Worm (Caenorhabditis elegans) whole organism, late embryonic: ENCODE data around the gene cut-2.

ENCODE experiments used
- C38D4.7 ChIP-seq: fragments of 200-800 bp; sonication (Bioruptor generic); optimal IDR thresholded peaks from 2 replicates; lab custom pipeline; 2018; ENCODE audit warnings: mild to moderate bottlenecking, missing genetic modification characterization, moderate library complexity, missing compliant biosample characterization
- F13H6.1 ChIP-seq: sonication (generic microtip); optimal IDR thresholded peaks from 2 replicates; lab custom pipeline; 2016; ENCODE audit warnings: missing genetic modification characterization, missing compliant biosample characterization
- K02D7.2 ChIP-seq: sonication (generic microtip); optimal IDR thresholded peaks from 2 replicates; lab custom pipeline; 2017; ENCODE audit warnings: mild to moderate bottlenecking, missing genetic modification characterization, missing compliant biosample characterization
- T23F11.4 ChIP-seq: fragments of 200-800 bp; sonication (Bioruptor generic); optimal IDR thresholded peaks from 2 replicates; lab custom pipeline; 2018; ENCODE audit warnings: mild to moderate bottlenecking, missing genetic modification characterization, missing compliant biosample characterization
- ceh-14 ChIP-seq: sonication (generic microtip); optimal IDR thresholded peaks from 2 replicates; lab custom pipeline; 2016; ENCODE audit warnings: missing genotype, missing genetic modification characterization, missing compliant biosample characterization
- ceh-2 ChIP-seq: sonication (generic microtip); optimal IDR thresholded peaks from 2 replicates; lab custom pipeline; 2016; ENCODE audit warnings: missing genotype, missing genetic modification characterization, missing compliant biosample characterization
- ceh-22 ChIP-seq: sonication (generic microtip); optimal IDR thresholded peaks from 2 replicates; lab custom pipeline; 2017; ENCODE audit warnings: missing biosample characterization, missing genetic modification characterization
- ceh-24 ChIP-seq: sonication (generic microtip); optimal IDR thresholded peaks from 2 replicates; lab custom pipeline; 2016; ENCODE audit warnings: mild to moderate bottlenecking, missing genetic modification characterization, missing compliant biosample characterization
- ceh-31 ChIP-seq: sonication (generic microtip); optimal IDR thresholded peaks from 2 replicates; lab custom pipeline; 2016; ENCODE audit warnings: missing genetic modification characterization, missing compliant biosample characterization
- ceh-34 ChIP-seq: sonication (generic microtip); optimal IDR thresholded peaks from 2 replicates; lab custom pipeline; 2016; ENCODE audit warnings: mild to moderate bottlenecking, missing genetic modification characterization, missing compliant biosample characterization
- ceh-48 ChIP-seq: sonication (generic microtip); optimal IDR thresholded peaks from 2 replicates; lab custom pipeline; 2016; ENCODE audit warnings: missing genetic modification characterization, inconsistent platforms, missing compliant biosample characterization
- che-1 ChIP-seq: sonication (generic microtip); optimal IDR thresholded peaks from 2 replicates; lab custom pipeline; 2016; ENCODE audit warnings: mild to moderate bottlenecking, missing genetic modification characterization, missing compliant biosample characterization
- dmd-4 ChIP-seq: sonication (generic microtip); optimal IDR thresholded peaks from 2 replicates; lab custom pipeline; 2016; ENCODE audit warnings: borderline replicate concordance, missing genetic modification characterization, missing compliant biosample characterization
- elt-2 ChIP-seq: sonication (generic microtip); optimal IDR thresholded peaks from 2 replicates; lab custom pipeline; 2016; ENCODE audit warnings: missing genetic modification reagents, missing genetic modification characterization, missing compliant biosample characterization
- eyg-1 ChIP-seq: sonication (generic microtip); optimal IDR thresholded peaks from 2 replicates; lab custom pipeline; 2016; ENCODE audit warnings: missing genotype, missing genetic modification characterization, missing compliant biosample characterization
- hlh-13 ChIP-seq: fragments of 200-800 bp; sonication (Bioruptor generic); optimal IDR thresholded peaks from 2 replicates; lab custom pipeline; 2018; ENCODE audit warnings: mild to moderate bottlenecking, missing genetic modification characterization, missing compliant biosample characterization
- hlh-30 ChIP-seq: sonication (generic microtip); optimal IDR thresholded peaks from 2 replicates; lab custom pipeline; 2017; ENCODE audit warnings: antibody characterized with exemption, missing genetic modification characterization, missing compliant biosample characterization; ENCODE audit not compliant: insufficient read depth
- hlh-6 ChIP-seq: sonication (generic microtip); optimal IDR thresholded peaks from 2 replicates; lab custom pipeline; 2016; ENCODE audit warnings: missing genotype, missing genetic modification characterization, missing compliant biosample characterization
- lim-6 ChIP-seq: sonication (generic microtip); optimal IDR thresholded peaks from 2 replicates; lab custom pipeline; 2016; ENCODE audit warnings: missing genetic modification characterization, missing compliant biosample characterization
- lin-11 ChIP-seq: fragments of 200-800 bp; sonication (Bioruptor generic); optimal IDR thresholded peaks from 2 replicates; lab custom pipeline; 2018; ENCODE audit warnings: mild to moderate bottlenecking, missing genetic modification characterization, missing compliant biosample characterization
- npax-4 ChIP-seq: sonication (generic microtip); optimal IDR thresholded peaks from 2 replicates; lab custom pipeline; 2016; ENCODE audit warnings: missing genetic modification characterization, missing compliant biosample characterization
- pag-3 ChIP-seq: sonication (generic microtip); optimal IDR thresholded peaks from 2 replicates; lab custom pipeline; 2016; ENCODE audit warnings: missing compliant biosample characterization, missing genetic modification characterization, borderline replicate concordance
- pat-9 ChIP-seq: fragments of 200-800 bp; sonication (Bioruptor generic); optimal IDR thresholded peaks from 2 replicates; lab custom pipeline; 2018; ENCODE audit warnings: mild to moderate bottlenecking, missing genetic modification characterization, moderate library complexity, missing compliant biosample characterization
- pha-4 ChIP-seq: fragments of 150-350 bp; optimal IDR thresholded peaks from 2 replicates; lab custom pipeline; 2018; ENCODE audit warnings: missing biosample characterization, missing genetic modification reagents, missing genetic modification characterization
- pqm-1 ChIP-seq: sonication (generic microtip); optimal IDR thresholded peaks from 2 replicates; lab custom pipeline; 2016; ENCODE audit warnings: missing genetic modification characterization, missing compliant biosample characterization
- pros-1 ChIP-seq: fragments of 150-350 bp; optimal IDR thresholded peaks from 2 replicates; lab custom pipeline; 2014; ENCODE audit warnings: missing biosample characterization, missing genetic modification reagents, missing genetic modification characterization
- sox-2 ChIP-seq: fragments of 200-800 bp; sonication (Bioruptor generic); IDR thresholded peaks from 2 replicates; pipeline ENCODE4 v1.3.6; 2022; ENCODE audit warnings: missing genetic modification reagents, missing genetic modification characterization, missing compliant biosample characterization
- tbx-2 ChIP-seq: sonication (generic microtip); optimal IDR thresholded peaks from 2 replicates; lab custom pipeline; 2016; ENCODE audit warnings: missing genetic modification characterization, missing compliant biosample characterization
- unc-3 ChIP-seq, 2 experiments: fragments of 200-800 bp in 1 of 2; sonication (Bioruptor generic) in 1 of 2; sonication (generic microtip) in 1 of 2; conservative IDR thresholded peaks in 1 of 2; optimal IDR thresholded peaks in 1 of 2; 2 replicates each; pipeline versions ENCODE4 v1.3.6 to Lab custom; 2016 to 2022; ENCODE audit warnings: missing compliant biosample characterization in 2 of 2, missing genetic modification characterization in 2 of 2, missing genetic modification reagents in 1 of 2
- unc-55 ChIP-seq: sonication (generic microtip); optimal IDR thresholded peaks from 2 replicates; lab custom pipeline; 2017; ENCODE audit warnings: missing biosample characterization, missing genetic modification reagents, missing genetic modification characterization
- zip-5 ChIP-seq: sonication (generic microtip); optimal IDR thresholded peaks from 2 replicates; lab custom pipeline; 2016; ENCODE audit warnings: missing genetic modification characterization, missing compliant biosample characterization
- ztf-16 ChIP-seq: sonication (generic microtip); optimal IDR thresholded peaks from 2 replicates; lab custom pipeline; 2017; ENCODE audit warnings: missing genetic modification characterization, missing compliant biosample characterization

The cut-2 gene

DNA sequence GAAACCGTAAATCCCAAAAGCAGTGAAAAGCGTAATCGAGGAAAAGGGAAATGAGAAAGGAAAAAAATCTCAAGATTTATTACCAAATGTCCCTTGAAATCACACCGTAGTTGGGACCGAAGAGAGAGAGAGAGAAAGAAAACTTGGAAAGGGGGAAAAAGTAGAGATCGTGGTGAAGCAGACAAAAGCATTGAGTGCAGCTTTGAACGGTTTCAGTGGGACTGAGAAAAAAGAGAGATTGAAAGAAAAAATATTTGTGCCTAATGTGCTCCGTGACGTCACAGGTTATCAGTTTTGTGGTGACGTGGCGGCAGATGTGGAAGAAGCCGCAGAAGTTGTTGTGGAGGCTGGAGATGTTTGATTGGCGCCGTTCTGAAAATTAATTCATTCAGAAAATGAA is 44.5 kb upstream of the cut-2 start:
- no peak for TF ChIP-seq T23F11.4 (GFP tag; lab: Kevin White, UChicago)
- TF ChIP-seq hlh-13 (GFP tag; lab: Kevin White, UChicago), result no peak
- TF ChIP-seq zip-5, result no peak
- TF ChIP-seq pat-9 (tag; lab: Kevin White, UChicago), result no peak
- no peak for TF ChIP-seq ceh-48 (tag; lab: Kevin White, UChicago)
- no peak for TF ChIP-seq dmd-4
- TF ChIP-seq, all 69 proteins: peak for 0

DNA sequence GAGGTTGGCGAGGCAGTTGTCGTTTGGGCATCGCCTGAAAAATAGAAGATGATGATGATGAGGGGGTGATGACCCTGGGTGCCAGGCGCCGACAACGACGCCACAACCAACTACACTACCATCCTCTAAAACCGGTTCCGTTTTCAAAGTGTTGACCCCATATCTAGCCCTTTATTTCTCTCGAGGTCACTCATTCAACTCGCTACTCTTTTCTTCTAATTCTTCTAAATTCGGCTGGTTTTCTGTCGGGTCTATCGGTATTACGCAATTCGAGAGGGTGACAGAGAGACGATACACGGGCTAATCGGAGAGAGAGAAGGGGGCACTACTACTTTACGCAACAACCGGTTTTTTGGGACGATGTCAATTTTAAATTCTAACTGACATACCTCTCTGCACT is 43.4 kb upstream of the cut-2 start:
- no peak for TF ChIP-seq lin-11 (tag; lab: Kevin White, UChicago)
- TF ChIP-seq ceh-31, result peak; percentile 34
- TF ChIP-seq lim-6 (tag; lab: Kevin White, UChicago), result no peak
- no peak for TF ChIP-seq unc-3 (GFP tag; conservative IDR thresholded peaks at IDR 0.05; lab: Robert Waterston, UW)
- TF ChIP-seq unc-3 (tag; optimal IDR thresholded peaks at IDR 0.05; lab: Kevin White, UChicago), result no peak
- TF ChIP-seq pros-1, result peak; percentile 1
- peak; percentile 49 for TF ChIP-seq F13H6.1 (tag; lab: Kevin White, UChicago)
- TF ChIP-seq, all 69 proteins: peak for 3

DNA sequence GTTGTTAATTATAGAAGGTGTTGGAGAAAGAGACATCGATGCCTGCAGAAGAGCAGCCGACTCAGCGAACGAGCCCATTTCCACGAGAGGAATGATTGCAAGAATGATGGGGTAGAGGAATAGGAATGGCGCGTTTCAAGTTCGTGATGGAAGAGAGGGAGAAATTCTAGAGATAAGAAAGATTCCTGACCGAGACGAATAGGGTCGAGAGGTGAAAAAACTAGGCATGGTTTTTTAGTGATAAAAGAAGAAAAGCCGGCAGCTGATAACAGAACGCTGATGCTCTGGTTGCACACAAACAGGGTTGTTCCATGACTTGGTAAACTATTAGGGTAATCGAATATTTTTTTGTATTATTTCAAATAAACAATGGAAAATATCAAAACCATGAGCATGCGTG is 41.9 kb upstream of the cut-2 start:
- TF ChIP-seq ceh-22 (tag; lab: Kevin White, UChicago), result no peak
- no peak for TF ChIP-seq hlh-6 (tag; lab: Kevin White, UChicago)
- TF ChIP-seq ceh-34 (tag; lab: Kevin White, UChicago), result no peak
- TF ChIP-seq ceh-2, result no peak
- peak; percentile 61 for TF ChIP-seq elt-2 (tag; lab: Kevin White, UChicago)

DNA sequence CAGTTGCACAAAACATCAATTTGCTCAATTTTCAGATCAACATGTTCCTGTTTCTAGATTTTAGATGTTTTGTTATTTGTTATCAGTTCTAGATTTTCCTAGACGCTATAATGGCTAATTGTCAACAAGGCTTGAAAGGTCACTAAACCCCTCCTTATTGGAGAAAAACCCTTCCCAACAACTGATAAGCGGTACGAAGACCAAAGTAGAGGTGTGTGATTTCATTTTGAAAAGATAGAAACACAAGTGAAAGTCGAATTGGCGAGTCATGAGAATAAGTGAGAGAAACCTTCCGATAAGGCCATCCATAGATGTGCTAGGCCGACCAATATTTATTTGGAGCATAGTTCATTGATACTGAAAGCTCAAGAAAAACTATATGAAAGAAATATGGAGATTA is 41.1 kb upstream of the cut-2 start:
- peak; percentile 26 for TF ChIP-seq pqm-1 (tag; lab: Kevin White, UChicago)
- peak; percentile 48 for TF ChIP-seq elt-2 (tag; lab: Kevin White, UChicago)
- TF ChIP-seq pha-4, result no peak
- TF ChIP-seq hlh-30 (tag; lab: Kevin White, UChicago), result no peak

DNA sequence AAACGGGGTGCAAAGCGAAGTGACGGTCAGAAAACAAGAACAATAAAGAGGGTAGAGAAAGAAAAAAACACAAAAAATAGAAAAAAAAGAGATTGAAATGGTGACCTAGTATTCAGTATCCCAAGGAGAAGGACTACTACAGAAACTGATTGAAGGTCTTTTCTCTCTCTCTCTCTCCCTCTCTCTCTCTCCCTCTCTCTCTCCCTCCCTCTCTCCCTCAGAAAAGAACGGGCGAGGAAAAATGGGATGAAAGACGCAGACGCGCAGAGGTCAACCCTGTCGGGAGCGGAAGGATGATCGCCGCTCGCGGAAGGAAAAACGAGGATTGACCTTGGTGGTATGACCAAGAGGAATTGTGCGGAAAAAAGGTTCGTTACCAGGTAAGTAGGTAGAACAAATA is 40.2 kb upstream of the cut-2 start:
- TF ChIP-seq npax-4 (tag; lab: Kevin White, UChicago) (no peak), sox-2 (GFP tag; lab: Robert Waterston, UW) (no peak), dmd-4 (no peak), lim-6 (tag; lab: Kevin White, UChicago) (no peak), ceh-2 (no peak), unc-55 (peak; percentile 8), pag-3 (tag; lab: Kevin White, UChicago) (no peak), pqm-1 (tag; lab: Kevin White, UChicago) (no peak), ceh-14 (no peak), eyg-1 (no peak), ceh-31 (peak; percentile 28), K02D7.2 (tag; lab: Kevin White, UChicago) (no peak), che-1 (no peak)

DNA sequence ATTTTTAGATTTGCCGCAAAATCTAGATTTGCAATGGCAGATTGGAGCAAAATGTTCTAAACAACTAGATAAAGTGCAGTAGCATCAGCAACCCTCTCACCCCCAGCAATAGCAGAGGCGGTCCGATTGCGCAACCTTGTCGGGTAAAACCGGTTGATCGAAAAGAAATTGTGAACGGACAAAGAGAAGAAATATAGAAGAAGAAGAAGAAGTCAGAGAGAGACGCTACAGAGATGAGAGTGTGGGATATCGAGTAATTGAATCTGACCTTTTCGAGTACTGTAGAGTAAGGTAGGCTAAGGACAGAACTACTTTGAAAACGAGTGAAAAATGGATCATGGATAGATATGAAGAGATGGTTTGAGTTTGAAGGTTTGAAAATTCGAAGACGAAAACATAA is 38.9 kb upstream of the cut-2 start:
- TF ChIP-seq tbx-2, result no peak
- TF ChIP-seq ceh-24 (tag; lab: Kevin White, UChicago), result no peak
- TF ChIP-seq ztf-16, result no peak
- TF ChIP-seq C38D4.7 (GFP tag; lab: Kevin White, UChicago), result no peak
